Fruit fly (Drosophila melanogaster): Measurements from ENCODE around the gene raskol.

raskol gene

dm6 chrX:17682745-17683505 is 27.0 kb upstream of the raskol start (continued):
- peak; percentile 49 for TF ChIP-seq CG5180 (GFP tag; optimal IDR thresholded peaks at IDR 0.05)
- TF ChIP-seq fru (optimal IDR thresholded peaks at IDR 0.05), result no peak
- no peak for TF ChIP-seq cg (GFP tag; optimal IDR thresholded peaks at IDR 0.05)
- TF ChIP-seq Dip2 (GFP tag; IDR thresholded peaks at IDR 0.05), result no peak
- TF ChIP-seq CG17361 (GFP tag; IDR thresholded peaks at IDR 0.05), result peak; percentile 65; the same call in 2 of the 3 replicates
- TF ChIP-seq CG17186 (GFP tag; optimal IDR thresholded peaks at IDR 0.05), result no peak
- TF ChIP-seq CG14860 (GFP tag; IDR thresholded peaks at IDR 0.05; ENCODE audit: partially characterized antibody), result no peak
- no peak for TF ChIP-seq Dfd (GFP tag; optimal IDR thresholded peaks at IDR 0.05)
- TF ChIP-seq CG4707 (GFP tag; optimal IDR thresholded peaks at IDR 0.05), result peak; percentile 26
- TF ChIP-seq Awh (GFP tag; IDR thresholded peaks at IDR 0.05), result peak; percentile 86
- peak; percentile 95 for TF ChIP-seq nom (GFP tag; optimal IDR thresholded peaks at IDR 0.05)
- peak; percentile 83 for TF ChIP-seq CG17359 (tag; optimal IDR thresholded peaks at IDR 0.05)
- no peak for TF ChIP-seq inv (GFP tag; IDR thresholded peaks at IDR 0.05; ENCODE audit: partially characterized antibody)
- no peak for TF ChIP-seq Fer1 (GFP tag; optimal IDR thresholded peaks at IDR 0.05)
- TF ChIP-seq CG7963 (GFP tag; IDR thresholded peaks at IDR 0.05; ENCODE audit: partially characterized antibody), result no peak
- peak; percentile 41 for TF ChIP-seq nerfin-1 (tag; optimal IDR thresholded peaks at IDR 0.05)
- peak; percentile 60; the same call in 1 of the 2 replicates for TF ChIP-seq Atf6 (GFP tag; IDR thresholded peaks at IDR 0.05)
- peak; percentile 19 for TF ChIP-seq gcm (GFP tag; optimal IDR thresholded peaks at IDR 0.05)
- TF ChIP-seq tx (GFP tag; optimal IDR thresholded peaks at IDR 0.05), result no peak
- peak; percentile 82 for TF ChIP-seq ara (GFP tag; IDR thresholded peaks at IDR 0.05)
- TF ChIP-seq Rfx (GFP tag; IDR thresholded peaks at IDR 0.05), result peak; percentile 57
- peak; percentile 28 for TF ChIP-seq nau (GFP tag; optimal IDR thresholded peaks at IDR 0.05)
- no peak for TF ChIP-seq hth (optimal IDR thresholded peaks at IDR 0.05)
- TF ChIP-seq CG2889 (GFP tag; IDR thresholded peaks at IDR 0.05), result peak; percentile 49; the same call in 1 of the 3 replicates
- no peak for TF ChIP-seq fd102C (GFP tag; optimal IDR thresholded peaks at IDR 0.05)
- no peak for TF ChIP-seq CG16815 (GFP tag; optimal IDR thresholded peaks at IDR 0.05)
- TF ChIP-seq CG1792 (GFP tag; optimal IDR thresholded peaks at IDR 0.05), result no peak
- no peak for TF ChIP-seq HLHmδ (GFP tag; optimal IDR thresholded peaks at IDR 0.05)

- TF ChIP-seq CG1603 (tag; optimal IDR thresholded peaks at IDR 0.05) (peak; percentile 28), chinmo (GFP tag; IDR thresholded peaks at IDR 0.05; ENCODE audit: partially characterized antibody) (0 out of 4 replicates have a peak, but pooled peaks have one; percentile 35), CG9727 (GFP tag; optimal IDR thresholded peaks at IDR 0.05) (peak; percentile 14), inv (GFP tag; IDR thresholded peaks at IDR 0.05; ENCODE audit: partially characterized antibody) (0 out of 2 replicates have a peak, but pooled peaks have one; percentile 7), Rfx (GFP tag; IDR thresholded peaks at IDR 0.05) (peak; percentile 4; the same call in 1 of the 2 replicates), Sry-β (GFP tag; optimal IDR thresholded peaks at IDR 0.05) (peak; percentile 50), Deaf1 (tag; optimal IDR thresholded peaks at IDR 0.05) (peak; percentile 31), Hr78 (GFP tag; optimal IDR thresholded peaks at IDR 0.05) (peak in 1 of 2 experiments; percentile 84), cad (GFP tag; optimal IDR thresholded peaks at IDR 0.05) (no peak), CG17385 (GFP tag; optimal IDR thresholded peaks at IDR 0.05) (peak; percentile 56), CG8290 (GFP tag; optimal IDR thresholded peaks at IDR 0.05) (no peak), CG8290 (tag; optimal IDR thresholded peaks at IDR 0.05) (peak in 1 of 2 experiments; percentile 44), MESR4 (GFP tag; optimal IDR thresholded peaks at IDR 0.05) (no peak), Med (GFP tag) (peak; percentile 8), dan (GFP tag; IDR thresholded peaks at IDR 0.05) (no peak), Trl (optimal IDR thresholded peaks at IDR 0.05) (peak in 1 of 2 experiments; percentile 4), Trl (GFP tag; optimal IDR thresholded peaks at IDR 0.05) (no peak), CG10267 (tag; optimal IDR thresholded peaks at IDR 0.05) (no peak)
These were observed 26.5 kb upstream of the raskol start for dm6 chrX:17683506-17683858.
